Worm (Caenorhabditis elegans): ENCODE results near the gene srd-55.
A peak's percentile ranks its signal among the peaks of the same experiment; 100 is the strongest.

Gene srd-55

ce11 chrII:7394690-7395054, 13.6 kb upstream of the srd-55 start, which contains the start of gene bath-44:
Gene bath-44, plus strand, starts transcription at chrII:7394955.
- TF ChIP-seq Y53F4B.3 (GFP tag; IDR thresholded peaks at IDR 0.05) (no peak), let-607 (tag; optimal IDR thresholded peaks at IDR 0.05) (no peak), ceh-27 (GFP tag; optimal IDR thresholded peaks at IDR 0.05) (no peak), die-1 (tag; optimal IDR thresholded peaks at IDR 0.05) (no peak), zim-3 (tag; optimal IDR thresholded peaks at IDR 0.05) (no peak), nfya-2 (GFP tag; IDR thresholded peaks at IDR 0.05) (no peak), lsy-27 (tag; optimal IDR thresholded peaks at IDR 0.05; ENCODE audit: borderline replicate concordance, insufficient read depth) (no peak), snpc-3.4 (tag; optimal IDR thresholded peaks at IDR 0.05) (no peak)

- TF ChIP-seq ztf-28 (GFP tag; IDR thresholded peaks at IDR 0.05): no peak
- no peak for TF ChIP-seq B0261.1 (tag; optimal IDR thresholded peaks at IDR 0.05)
- no peak for TF ChIP-seq madf-3 (GFP tag; IDR thresholded peaks at IDR 0.05)
- TF ChIP-seq efl-1 (GFP tag; optimal IDR thresholded peaks at IDR 0.05): no peak
- TF ChIP-seq Y79H2A.3 (GFP tag; conservative IDR thresholded peaks at IDR 0.05): no peak
- no peak for TF ChIP-seq xnd-1 (tag; optimal IDR thresholded peaks at IDR 0.05)
- TF ChIP-seq rcor-1 (GFP tag; IDR thresholded peaks at IDR 0.05): no peak
- TF ChIP-seq sdz-38 (tag; optimal IDR thresholded peaks at IDR 0.05): no peak
- TF ChIP-seq C17E4.6 (GFP tag; IDR thresholded peaks at IDR 0.05): no peak
- no peak for TF ChIP-seq Y53G8AR.9 (GFP tag; conservative IDR thresholded peaks at IDR 0.05)
- TF ChIP-seq attf-3 (GFP tag; conservative IDR thresholded peaks at IDR 0.05): no peak
- TF ChIP-seq ets-4 (GFP tag; optimal IDR thresholded peaks at IDR 0.05): no peak
Observed at ce11 chrII:7396081-7396480, 12.2 kb upstream of the srd-55 start.

ce11 chrII:7397273-7397840, 10.9 kb upstream of the srd-55 start:
- no peak for TF ChIP-seq D2030.7 (GFP tag; IDR thresholded peaks at IDR 0.05)
- no peak for TF ChIP-seq cebp-1 (GFP tag; IDR thresholded peaks at IDR 0.05)
- peak; percentile 29 for TF ChIP-seq cebp-1 (tag; optimal IDR thresholded peaks at IDR 0.05)
- TF ChIP-seq efl-1 (GFP tag; optimal IDR thresholded peaks at IDR 0.05): peak; percentile 8
- no peak for TF ChIP-seq snpc-4 (GFP tag; optimal IDR thresholded peaks at IDR 0.05)
- TF ChIP-seq snpc-4 (tag; optimal IDR thresholded peaks at IDR 0.05): peak in 2 of 4 experiments; percentile 8 to 18
- TF ChIP-seq madf-6 (GFP tag; IDR thresholded peaks at IDR 0.05): 0 out of 2 replicates have a peak, but pooled peaks have one; percentile 17
- TF ChIP-seq ama-1 (optimal IDR thresholded peaks at IDR 0.05): no peak
- peak in 1 of 2 experiments; percentile 13 for TF ChIP-seq ama-1 (GFP tag; optimal IDR thresholded peaks at IDR 0.05)

- no peak for TF ChIP-seq efl-1 (GFP tag; optimal IDR thresholded peaks at IDR 0.05)
- no peak for TF ChIP-seq snpc-1.3 (tag; optimal IDR thresholded peaks at IDR 0.05; ENCODE audit: insufficient read depth)
Observed at ce11 chrII:7398712-7399111, 9.6 kb upstream of the srd-55 start, which contains the start of gene C07D10.1. Gene C07D10.1, plus strand, starts transcription at chrII:7399012.

- TF ChIP-seq madf-6 (GFP tag; IDR thresholded peaks at IDR 0.05) (no peak), hrde-1 (tag; optimal IDR thresholded peaks at IDR 0.05; ENCODE audit: borderline replicate concordance) (no peak), unc-62 (GFP tag; optimal IDR thresholded peaks at IDR 0.05) (no peak), F49E8.2 (tag; optimal IDR thresholded peaks at IDR 0.05; ENCODE audit: insufficient read depth) (no peak), aptf-2 (GFP tag; conservative IDR thresholded peaks at IDR 0.05) (no peak), ztf-26 (tag; optimal IDR thresholded peaks at IDR 0.05) (no peak), B0261.1 (tag; optimal IDR thresholded peaks at IDR 0.05) (no peak), F57C9.4 (tag; optimal IDR thresholded peaks at IDR 0.05) (no peak), rcor-1 (GFP tag; IDR thresholded peaks at IDR 0.05) (no peak), nhr-120 (GFP tag; IDR thresholded peaks at IDR 0.05) (no peak), Y56A3A.18 (GFP tag; IDR thresholded peaks at IDR 0.05) (no peak), dpl-1 (GFP tag; optimal IDR thresholded peaks at IDR 0.05) (no peak), dpff-1 (tag; optimal IDR thresholded peaks at IDR 0.05) (no peak), hmg-20 (GFP tag; IDR thresholded peaks at IDR 0.05) (no peak), hsf-1 (GFP tag; IDR thresholded peaks at IDR 0.05) (no peak), attf-5 (GFP tag; optimal IDR thresholded peaks at IDR 0.05) (no peak), C17E4.6 (GFP tag; IDR thresholded peaks at IDR 0.05) (no peak), aptf-3 (GFP tag; IDR thresholded peaks at IDR 0.05) (no peak)
Observed at ce11 chrII:7402625-7403024, 5.7 kb upstream of the srd-55 start, which contains the start of gene nas-7. Gene nas-7, minus strand, starts transcription at chrII:7402725.

Data from whole organism, young adult.